Fruit fly (Drosophila melanogaster) whole organism, embryonic: ENCODE data around the gene Ufsp2.

Experiments
- Aef1 ChIP-seq: fragments of 200-800 bp; sonication (Bioruptor generic); IDR thresholded peaks from 3 replicates; pipeline ENCODE4 v1.3.6; 2022; ENCODE audit warnings: missing biosample characterization, missing genetic modification characterization
- CG10267 ChIP-seq: fragments of 200-800 bp; sonication (Bioruptor generic); optimal IDR thresholded peaks from 2 replicates; lab custom pipeline; 2018; ENCODE audit warnings: missing biosample characterization, mild to moderate bottlenecking, missing genetic modification characterization, moderate library complexity
- CG11085 ChIP-seq: fragments of 200-800 bp; sonication (Bioruptor generic); IDR thresholded peaks from 2 replicates; pipeline ENCODE4 v1.3.6; 2022; ENCODE audit warnings: missing biosample characterization, missing genetic modification characterization
- CG11093 ChIP-seq: fragments of 200-800 bp; sonication (Bioruptor generic); IDR thresholded peaks from 3 replicates; pipeline ENCODE4 v1.3.6; 2022; ENCODE audit warnings: missing biosample characterization, missing genetic modification characterization
- CG12071 ChIP-seq: fragments of 200-800 bp; sonication (Bioruptor generic); optimal IDR thresholded peaks from 3 replicates; lab custom pipeline; 2018; ENCODE audit warnings: missing biosample characterization, mild to moderate bottlenecking, missing genetic modification characterization
- CG12769 ChIP-seq: fragments of 200-800 bp; sonication (Bioruptor generic); optimal IDR thresholded peaks from 2 replicates; lab custom pipeline; 2019; ENCODE audit warnings: missing biosample characterization, mild to moderate bottlenecking, missing genetic modification characterization, moderate library complexity
- CG1603 ChIP-seq: fragments of 200-800 bp; sonication (Bioruptor generic); optimal IDR thresholded peaks from 2 replicates; lab custom pipeline; 2019; ENCODE audit warnings: missing biosample characterization, mild to moderate bottlenecking, missing genetic modification characterization, moderate library complexity
- CG1647 ChIP-seq: fragments of 200-800 bp; sonication (Bioruptor generic); optimal IDR thresholded peaks from 3 replicates; lab custom pipeline; 2016; ENCODE audit warnings: missing biosample characterization, missing genetic modification characterization
- CG17359 ChIP-seq: fragments of 200-800 bp; sonication (Bioruptor generic); optimal IDR thresholded peaks from 3 replicates; lab custom pipeline; 2018; ENCODE audit warnings: missing biosample characterization, mild to moderate bottlenecking, missing genetic modification characterization, moderate library complexity
- CG17912 ChIP-seq: fragments of 200-800 bp; sonication (Bioruptor generic); optimal IDR thresholded peaks from 2 replicates; lab custom pipeline; 2018; ENCODE audit warnings: missing biosample characterization, mild to moderate bottlenecking, missing genetic modification characterization
- CG18476 ChIP-seq: fragments of 200-800 bp; sonication (Bioruptor generic); optimal IDR thresholded peaks from 2 replicates; lab custom pipeline; 2016; ENCODE audit warnings: missing biosample characterization, mild to moderate bottlenecking, missing genetic modification characterization
- CG2120 ChIP-seq: fragments of 200-800 bp; sonication (Bioruptor generic); optimal IDR thresholded peaks from 3 replicates; lab custom pipeline; 2016; ENCODE audit warnings: missing biosample characterization, missing genetic modification characterization
- CG4328 ChIP-seq: fragments of 200-800 bp; sonication (Bioruptor generic); optimal IDR thresholded peaks from 3 replicates; lab custom pipeline; 2017; ENCODE audit warnings: missing biosample characterization, missing genetic modification reagents, missing genetic modification characterization
- CG4820 ChIP-seq: fragments of 200-800 bp; sonication (Bioruptor generic); optimal IDR thresholded peaks from 3 replicates; lab custom pipeline; 2016; ENCODE audit warnings: missing biosample characterization, missing genetic modification characterization
- CG7357 ChIP-seq: fragments of 200-800 bp; sonication (Bioruptor generic); IDR thresholded peaks from 3 replicates; pipeline ENCODE4 v1.3.6; 2022; ENCODE audit warnings: missing biosample characterization, missing genetic modification characterization
- CG8290 ChIP-seq, 3 experiments: fragments of 200-800 bp; sonication (Bioruptor generic); optimal IDR thresholded peaks; 2 replicates each; lab custom pipeline; 2016 to 2019; ENCODE audit warnings: missing biosample characterization in 3 of 3, missing genetic modification characterization in 3 of 3, mild to moderate bottlenecking in 2 of 3, moderate library complexity in 1 of 3
- CG9932 ChIP-seq: fragments of 200-800 bp; sonication (Bioruptor generic); IDR thresholded peaks from 2 replicates; pipeline ENCODE4 v1.3.6; 2022; ENCODE audit warnings: missing biosample characterization, missing genetic modification characterization
- Doc2 ChIP-seq: fragments of 200-800 bp; sonication (Bioruptor generic); IDR thresholded peaks from 2 replicates; pipeline ENCODE4 v1.3.6; 2022; ENCODE audit warnings: missing biosample characterization, missing genetic modification characterization
- Dref ChIP-seq: fragments of 200-800 bp; sonication (Bioruptor generic); IDR thresholded peaks from 2 replicates; pipeline ENCODE4 v1.3.6; 2022; ENCODE audit warnings: missing biosample characterization, missing genetic modification characterization
- Fer2 ChIP-seq: fragments of 200-800 bp; sonication (Bioruptor generic); optimal IDR thresholded peaks from 2 replicates; lab custom pipeline; 2018; ENCODE audit warnings: missing biosample characterization, mild to moderate bottlenecking, missing genetic modification characterization, moderate library complexity
- HHEX ChIP-seq: fragments of 200-800 bp; sonication (Bioruptor generic); optimal IDR thresholded peaks from 3 replicates; lab custom pipeline; 2017; ENCODE audit warnings: missing biosample characterization, mild to moderate bottlenecking, missing genetic modification characterization, missing genetic modification reagents
- Hr78 ChIP-seq, 2 experiments: fragments of 200-800 bp in 1 of 2; fragments of >200 bp in 1 of 2; sonication (Bioruptor generic) in 1 of 2; optimal IDR thresholded peaks; 2 replicates each; lab custom pipeline; 2017 to 2019; ENCODE audit warnings: missing biosample characterization in 2 of 2, missing genetic modification characterization in 2 of 2, mild to moderate bottlenecking in 1 of 2, moderate library complexity in 1 of 2
- Mrtf ChIP-seq: fragments of 200-800 bp; sonication (Bioruptor generic); IDR thresholded peaks from 3 replicates; pipeline ENCODE4 v1.3.6; 2022; ENCODE audit warnings: missing biosample characterization, missing genetic modification characterization
- NK7.1 ChIP-seq: fragments of 200-800 bp; sonication (Bioruptor generic); optimal IDR thresholded peaks from 3 replicates; lab custom pipeline; 2016; ENCODE audit warnings: missing biosample characterization, missing genetic modification characterization
- Neu2 ChIP-seq: fragments of 200-800 bp; sonication (Bioruptor generic); optimal IDR thresholded peaks from 3 replicates; lab custom pipeline; 2016; ENCODE audit warnings: missing biosample characterization, missing genetic modification characterization, borderline replicate concordance
- Oli ChIP-seq: fragments of 200-800 bp; sonication (Bioruptor generic); optimal IDR thresholded peaks from 2 replicates; lab custom pipeline; 2018; ENCODE audit warnings: missing biosample characterization, mild to moderate bottlenecking, missing genetic modification characterization, moderate library complexity
- Optix ChIP-seq: fragments of 200-800 bp; sonication (Bioruptor generic); IDR thresholded peaks from 3 replicates; pipeline ENCODE4 v1.3.6; 2022; ENCODE audit warnings: missing biosample characterization, missing genetic modification characterization
- Ptx1 ChIP-seq: fragments of 200-800 bp; sonication (Bioruptor generic); IDR thresholded peaks from 2 replicates; pipeline ENCODE4 v1.3.6; 2022; ENCODE audit warnings: missing biosample characterization, missing genetic modification characterization
- Scr ChIP-seq: fragments of 200-800 bp; sonication (Bioruptor generic); IDR thresholded peaks from 2 replicates; pipeline ENCODE4 v1.3.6; 2022; ENCODE audit warnings: missing biosample characterization, missing genetic modification characterization; ENCODE audit not compliant: partially characterized antibody
- bbx ChIP-seq: fragments of 200-800 bp; sonication (Bioruptor generic); IDR thresholded peaks from 2 replicates; pipeline ENCODE4 v1.3.6; 2022; ENCODE audit warnings: missing biosample characterization, missing genetic modification characterization; ENCODE audit not compliant: partially characterized antibody
- cato ChIP-seq: fragments of 200-800 bp; sonication (Bioruptor generic); optimal IDR thresholded peaks from 2 replicates; lab custom pipeline; 2016; ENCODE audit warnings: missing biosample characterization, missing genetic modification characterization, borderline replicate concordance
- chm ChIP-seq: fragments of 200-800 bp; sonication (Bioruptor generic); IDR thresholded peaks from 2 replicates; pipeline ENCODE4 v1.3.6; 2022; ENCODE audit warnings: missing biosample characterization, missing genetic modification characterization
- en ChIP-seq: fragments of 200-800 bp; sonication (Bioruptor generic); optimal IDR thresholded peaks from 2 replicates; lab custom pipeline; 2016; ENCODE audit warnings: missing biosample characterization, missing genetic modification characterization
- gsb-n ChIP-seq: fragments of 200-800 bp; sonication (Bioruptor generic); optimal IDR thresholded peaks from 3 replicates; lab custom pipeline; 2018; ENCODE audit warnings: missing biosample characterization, mild to moderate bottlenecking, missing genetic modification characterization
- hth ChIP-seq: fragments of >200 bp; optimal IDR thresholded peaks from 2 replicates; lab custom pipeline; 2017; ENCODE audit warnings: inconsistent platforms
- kni ChIP-seq: fragments of 200-800 bp; sonication (Bioruptor generic); optimal IDR thresholded peaks from 3 replicates; lab custom pipeline; 2017; ENCODE audit warnings: mild to moderate bottlenecking, missing biosample characterization, missing genetic modification reagents, missing genetic modification characterization
- knrl ChIP-seq: fragments of 200-800 bp; sonication (Bioruptor generic); IDR thresholded peaks from 3 replicates; pipeline ENCODE4 v1.3.6; 2022; ENCODE audit warnings: missing biosample characterization, missing genetic modification characterization; ENCODE audit not compliant: partially characterized antibody
- lola ChIP-seq, 3 experiments: fragments of >200 bp in 2 of 3; fragments of 200-800 bp in 1 of 3; sonication (Bioruptor generic) in 1 of 3; optimal IDR thresholded peaks; 2 replicates each; lab custom pipeline; 2017 to 2019; ENCODE audit warnings: missing biosample characterization in 3 of 3, missing genetic modification characterization in 3 of 3, mild to moderate bottlenecking in 1 of 3, moderate library complexity in 1 of 3
- lov ChIP-seq, 2 experiments: fragments of 200-800 bp in 1 of 2; fragments of >200 bp in 1 of 2; sonication (Bioruptor generic) in 1 of 2; IDR thresholded peaks in 1 of 2; optimal IDR thresholded peaks in 1 of 2; 2 replicates in 1 of 2; 3 replicates in 1 of 2; pipeline versions ENCODE4 v1.3.6 to Lab custom; 2017 to 2022; ENCODE audit warnings: missing biosample characterization in 1 of 2, missing genetic modification characterization in 1 of 2
- p53 ChIP-seq: fragments of 200-800 bp; sonication (Bioruptor generic); optimal IDR thresholded peaks from 2 replicates; lab custom pipeline; 2016; ENCODE audit warnings: missing biosample characterization, missing genetic modification characterization
- sc ChIP-seq, 3 experiments: fragments of >200 bp in 2 of 3; fragments of 200-800 bp in 1 of 3; sonication (Bioruptor generic) in 1 of 3; optimal IDR thresholded peaks; 2 replicates in 2 of 3; 3 replicates in 1 of 3; lab custom pipeline; 2017; ENCODE audit warnings: mild to moderate bottlenecking in 1 of 3, missing biosample characterization in 1 of 3, missing genetic modification characterization in 1 of 3, missing genetic modification reagents in 1 of 3
- sisA ChIP-seq: fragments of 200-800 bp; sonication (Bioruptor generic); IDR thresholded peaks from 2 replicates; pipeline ENCODE4 v1.3.6; 2022; ENCODE audit warnings: missing biosample characterization, missing genetic modification characterization
- slbo ChIP-seq: fragments of 200-800 bp; sonication (Bioruptor generic); IDR thresholded peaks from 2 replicates; pipeline ENCODE4 v1.3.6; 2022; ENCODE audit warnings: missing biosample characterization, missing genetic modification characterization
- sob ChIP-seq: fragments of 200-800 bp; sonication (Bioruptor generic); IDR thresholded peaks from 2 replicates; pipeline ENCODE4 v1.3.6; 2022; ENCODE audit warnings: missing biosample characterization, missing genetic modification characterization
- ssp ChIP-seq: fragments of 200-800 bp; sonication (Bioruptor generic); IDR thresholded peaks from 2 replicates; pipeline ENCODE4 v1.3.6; 2022; ENCODE audit warnings: missing biosample characterization, missing genetic modification characterization
- usp ChIP-seq: fragments of >200 bp; optimal IDR thresholded peaks from 2 replicates; lab custom pipeline; 2017; ENCODE audit warnings: missing biosample characterization, missing genetic modification characterization

Ufsp2 gene

DNA sequence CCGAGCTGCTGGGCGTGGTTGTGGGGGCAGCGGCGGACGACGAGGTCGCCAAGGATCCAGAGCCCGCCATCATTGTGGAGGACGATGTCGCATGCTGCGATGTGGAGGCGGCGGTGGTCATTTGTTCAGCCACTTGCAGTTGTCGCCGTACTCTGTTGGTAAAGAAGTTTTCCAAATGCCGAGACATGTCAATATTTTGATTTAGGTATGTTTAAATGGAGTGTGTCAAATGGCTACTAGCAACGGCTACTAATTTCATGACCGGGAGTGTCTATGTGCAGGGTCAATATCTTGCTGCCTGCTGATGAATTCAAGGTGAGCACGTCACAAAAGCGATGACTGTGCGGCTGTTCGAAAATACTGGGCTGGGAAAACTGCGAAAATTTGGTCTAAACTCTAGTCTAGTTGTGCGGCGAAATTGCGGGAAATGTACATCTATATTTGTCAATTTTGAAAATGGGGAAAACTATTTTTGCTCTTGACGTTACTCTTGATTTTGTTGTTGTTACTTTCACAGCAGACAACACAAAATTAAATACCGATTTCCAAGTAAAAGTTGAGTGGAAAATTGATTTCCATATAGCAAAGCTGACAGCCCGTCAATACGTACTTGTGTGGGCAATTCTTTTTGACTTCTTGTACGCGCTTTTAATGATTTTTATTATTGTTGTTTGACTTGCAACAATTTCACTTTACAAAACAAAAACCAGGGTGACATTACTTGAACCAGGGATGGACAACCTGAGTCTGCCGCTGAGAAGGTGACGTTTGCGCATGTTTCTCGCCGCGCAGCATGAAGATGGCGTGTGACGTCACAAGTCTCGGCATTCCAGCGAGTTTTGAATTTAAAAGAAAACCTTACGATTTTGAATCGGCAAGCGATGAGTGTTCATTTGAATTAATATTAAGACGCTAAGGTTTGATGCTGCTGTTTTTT, 11.3 kb downstream of the Ufsp2 start, which contains the start of gene CG7656 (continued):
- TF ChIP-seq ssp (GFP tag; lab: Robert Waterston, UW), result peak; percentile 40
- TF ChIP-seq CG10267 (tag; lab: Kevin White, UChicago), result no peak
- TF ChIP-seq CG17912 (GFP tag; lab: Kevin White, UChicago), result peak; percentile 62
- TF ChIP-seq CG2120 (GFP tag; lab: Kevin White, UChicago), result peak; percentile 82
- TF ChIP-seq CG1603 (tag; lab: Kevin White, UChicago), result peak; percentile 79
- TF ChIP-seq CG4820 (GFP tag; lab: Kevin White, UChicago), result peak; percentile 20
- TF ChIP-seq kni (GFP tag; lab: Kevin White, UChicago), result no peak
- TF ChIP-seq gsb-n (tag; lab: Kevin White, UChicago), result peak; percentile 4
- peak; percentile 86 for TF ChIP-seq CG9932 (GFP tag; lab: Robert Waterston, UW)
- TF ChIP-seq usp (GFP tag; lab: Kevin White, UChicago), result no peak
- no peak for TF ChIP-seq bbx (GFP tag; lab: Robert Waterston, UW)
- TF ChIP-seq Oli (tag; lab: Kevin White, UChicago), result peak; percentile 1
- TF ChIP-seq p53 (GFP tag; lab: Kevin White, UChicago), result peak; percentile 71
- no peak for TF ChIP-seq CG7357 (GFP tag; lab: Robert Waterston, UW)
- TF ChIP-seq Doc2 (GFP tag; lab: Robert Waterston, UW), result no peak
- TF ChIP-seq sob (GFP tag; lab: Robert Waterston, UW), result peak; percentile 75
- peak; percentile 70 for TF ChIP-seq Aef1 (GFP tag; lab: Robert Waterston, UW)
- no peak for TF ChIP-seq hth (lab: Kevin White, UChicago)
- no peak for TF ChIP-seq CG11093 (GFP tag; lab: Robert Waterston, UW)
- no peak for TF ChIP-seq Dref (GFP tag; lab: Robert Waterston, UW)
- peak; percentile 82 for TF ChIP-seq slbo (GFP tag; lab: Robert Waterston, UW)
- no peak for TF ChIP-seq CG4328
- TF ChIP-seq CG8290 (GFP tag; optimal IDR thresholded peaks at IDR 0.05; lab: Kevin White, UChicago), result peak; percentile 47
- TF ChIP-seq CG8290 (tag; optimal IDR thresholded peaks at IDR 0.05; lab: Kevin White, UChicago), result peak; percentile 43 to 95
- no peak for TF ChIP-seq Neu2 (GFP tag; lab: Kevin White, UChicago)
- TF ChIP-seq CG11085 (GFP tag; lab: Robert Waterston, UW), result no peak
- no peak for TF ChIP-seq sc (optimal IDR thresholded peaks at IDR 0.05; lab: Kevin White, UChicago)
- no peak for TF ChIP-seq sc (GFP tag; optimal IDR thresholded peaks at IDR 0.05; lab: Kevin White, UChicago)
- TF ChIP-seq NK7.1 (GFP tag; lab: Kevin White, UChicago), result peak; percentile 33
- no peak for TF ChIP-seq lov (optimal IDR thresholded peaks at IDR 0.05; lab: Kevin White, UChicago)
- TF ChIP-seq lov (GFP tag; IDR thresholded peaks at IDR 0.05; lab: Robert Waterston, UW), result 0 out of 3 replicates have a peak, but pooled peaks have one; percentile 41
- peak; percentile 39 for TF ChIP-seq CG17359
- peak; percentile 54; the same call in 2 of the 3 replicates for TF ChIP-seq Mrtf (GFP tag; lab: Robert Waterston, UW)
- TF ChIP-seq chm (GFP tag; lab: Robert Waterston, UW), result peak; percentile 75
- no peak for TF ChIP-seq lola (GFP tag; optimal IDR thresholded peaks at IDR 0.05; lab: Kevin White, UChicago)
- TF ChIP-seq Fer2 (tag; lab: Kevin White, UChicago), result no peak
- TF ChIP-seq cato (GFP tag; lab: Kevin White, UChicago), result no peak
- TF ChIP-seq en (GFP tag; lab: Kevin White, UChicago), result peak; percentile 25
- TF ChIP-seq knrl (GFP tag; lab: Robert Waterston, UW), result no peak
- peak; percentile 69 for TF ChIP-seq CG12769 (tag; lab: Kevin White, UChicago)
- TF ChIP-seq CG12071 (GFP tag; lab: Kevin White, UChicago), result peak; percentile 36
- TF ChIP-seq CG1647 (GFP tag; lab: Kevin White, UChicago), result peak; percentile 80
- no peak for TF ChIP-seq HHEX (GFP tag; lab: Kevin White, UChicago)
- TF ChIP-seq CG18476 (GFP tag; lab: Kevin White, UChicago), result no peak
- peak; percentile 60; the same call in 1 of the 2 replicates for TF ChIP-seq Ptx1
- peak; percentile 62 for TF ChIP-seq sisA (GFP tag; lab: Robert Waterston, UW)
- TF ChIP-seq Scr (GFP tag; lab: Robert Waterston, UW), result peak; percentile 12; the same call in 1 of the 2 replicates
- TF ChIP-seq Optix (GFP tag; lab: Robert Waterston, UW), result peak; percentile 48; the same call in 2 of the 3 replicates
- TF ChIP-seq Hr78 (GFP tag; optimal IDR thresholded peaks at IDR 0.05; lab: Kevin White, UChicago), result peak in 1 of 2 experiments; percentile 30
